Worm (Caenorhabditis elegans) whole organism, late embryonic: Measurements from ENCODE around the gene T24C2.3.

Experiments used
- C08G9.2 ChIP-seq: sonication (generic microtip); optimal IDR thresholded peaks from 2 replicates; lab custom pipeline; 2016; ENCODE audit warnings: mild to moderate bottlenecking, missing genetic modification characterization, moderate library complexity, missing compliant biosample characterization
- C38D4.7 ChIP-seq: fragments of 200-800 bp; sonication (Bioruptor generic); optimal IDR thresholded peaks from 2 replicates; lab custom pipeline; 2018; ENCODE audit warnings: mild to moderate bottlenecking, missing genetic modification characterization, moderate library complexity, missing compliant biosample characterization
- F13H6.1 ChIP-seq: sonication (generic microtip); optimal IDR thresholded peaks from 2 replicates; lab custom pipeline; 2016; ENCODE audit warnings: missing genetic modification characterization, missing compliant biosample characterization
- K09A11.1 ChIP-seq: sonication (generic microtip); optimal IDR thresholded peaks from 2 replicates; lab custom pipeline; 2017; ENCODE audit warnings: antibody characterized with exemption, mild to moderate bottlenecking, missing genetic modification characterization, missing compliant biosample characterization; ENCODE audit not compliant: insufficient read depth
- ahr-1 ChIP-seq: sonication (generic microtip); optimal IDR thresholded peaks from 2 replicates; lab custom pipeline; 2016; ENCODE audit warnings: missing genetic modification characterization, missing compliant biosample characterization
- ama-1 ChIP-seq: fragments of 150-350 bp; optimal IDR thresholded peaks from 2 replicates; lab custom pipeline; 2014
- ceh-14 ChIP-seq: sonication (generic microtip); optimal IDR thresholded peaks from 2 replicates; lab custom pipeline; 2016; ENCODE audit warnings: missing genotype, missing genetic modification characterization, missing compliant biosample characterization
- ceh-18 ChIP-seq: sonication (generic microtip); optimal IDR thresholded peaks from 2 replicates; lab custom pipeline; 2016; ENCODE audit warnings: missing genetic modification characterization, missing compliant biosample characterization
- ceh-19 ChIP-seq: fragments of 200-800 bp; sonication (Bioruptor generic); optimal IDR thresholded peaks from 2 replicates; lab custom pipeline; 2018; ENCODE audit warnings: mild to moderate bottlenecking, missing genetic modification characterization, missing compliant biosample characterization
- ceh-22 ChIP-seq: sonication (generic microtip); optimal IDR thresholded peaks from 2 replicates; lab custom pipeline; 2017; ENCODE audit warnings: missing biosample characterization, missing genetic modification characterization
- ceh-24 ChIP-seq: sonication (generic microtip); optimal IDR thresholded peaks from 2 replicates; lab custom pipeline; 2016; ENCODE audit warnings: mild to moderate bottlenecking, missing genetic modification characterization, missing compliant biosample characterization
- ceh-31 ChIP-seq: sonication (generic microtip); optimal IDR thresholded peaks from 2 replicates; lab custom pipeline; 2016; ENCODE audit warnings: missing genetic modification characterization, missing compliant biosample characterization
- ceh-34 ChIP-seq: sonication (generic microtip); optimal IDR thresholded peaks from 2 replicates; lab custom pipeline; 2016; ENCODE audit warnings: mild to moderate bottlenecking, missing genetic modification characterization, missing compliant biosample characterization
- ceh-45 ChIP-seq: fragments of 200-800 bp; sonication (Bioruptor generic); IDR thresholded peaks from 2 replicates; pipeline ENCODE4 v1.3.6; 2022; ENCODE audit warnings: missing genetic modification reagents, missing genetic modification characterization, missing compliant biosample characterization
- ceh-6 ChIP-seq: fragments of 200-800 bp; sonication (Bioruptor generic); optimal IDR thresholded peaks from 2 replicates; lab custom pipeline; 2018; ENCODE audit warnings: mild to moderate bottlenecking, missing genetic modification characterization, missing compliant biosample characterization
- che-1 ChIP-seq: sonication (generic microtip); optimal IDR thresholded peaks from 2 replicates; lab custom pipeline; 2016; ENCODE audit warnings: mild to moderate bottlenecking, missing genetic modification characterization, missing compliant biosample characterization
- dmd-4 ChIP-seq: sonication (generic microtip); optimal IDR thresholded peaks from 2 replicates; lab custom pipeline; 2016; ENCODE audit warnings: borderline replicate concordance, missing genetic modification characterization, missing compliant biosample characterization
- dve-1 ChIP-seq: sonication (generic microtip); optimal IDR thresholded peaks from 2 replicates; lab custom pipeline; 2017; ENCODE audit warnings: antibody characterized with exemption, mild to moderate bottlenecking, missing genetic modification characterization, missing compliant biosample characterization
- elt-2 ChIP-seq: sonication (generic microtip); optimal IDR thresholded peaks from 2 replicates; lab custom pipeline; 2016; ENCODE audit warnings: missing genetic modification reagents, missing genetic modification characterization, missing compliant biosample characterization
- ets-4 ChIP-seq: sonication (generic microtip); optimal IDR thresholded peaks from 2 replicates; lab custom pipeline; 2016; ENCODE audit warnings: missing genetic modification characterization, missing compliant biosample characterization
- hlh-13 ChIP-seq: fragments of 200-800 bp; sonication (Bioruptor generic); optimal IDR thresholded peaks from 2 replicates; lab custom pipeline; 2018; ENCODE audit warnings: mild to moderate bottlenecking, missing genetic modification characterization, missing compliant biosample characterization
- hlh-15 ChIP-seq: sonication (generic microtip); optimal IDR thresholded peaks from 2 replicates; lab custom pipeline; 2016; ENCODE audit warnings: missing genetic modification characterization, missing compliant biosample characterization
- hlh-30 ChIP-seq: sonication (generic microtip); optimal IDR thresholded peaks from 2 replicates; lab custom pipeline; 2017; ENCODE audit warnings: antibody characterized with exemption, missing genetic modification characterization, missing compliant biosample characterization; ENCODE audit not compliant: insufficient read depth
- hlh-6 ChIP-seq: sonication (generic microtip); optimal IDR thresholded peaks from 2 replicates; lab custom pipeline; 2016; ENCODE audit warnings: missing genotype, missing genetic modification characterization, missing compliant biosample characterization
- madf-2 ChIP-seq: sonication (generic microtip); optimal IDR thresholded peaks from 2 replicates; lab custom pipeline; 2017; ENCODE audit warnings: missing genetic modification characterization, missing compliant biosample characterization
- nfya-1 ChIP-seq: sonication (generic microtip); optimal IDR thresholded peaks from 2 replicates; lab custom pipeline; 2017; ENCODE audit warnings: missing genetic modification characterization, mild to moderate bottlenecking, missing compliant biosample characterization, antibody characterized with exemption, moderate library complexity
- nhr-11 ChIP-seq: fragments of 150-350 bp; optimal IDR thresholded peaks from 2 replicates; lab custom pipeline; 2014; ENCODE audit warnings: missing biosample characterization, missing genetic modification characterization
- nhr-232 ChIP-seq: sonication (generic microtip); optimal IDR thresholded peaks from 2 replicates; lab custom pipeline; 2016; ENCODE audit warnings: missing genetic modification characterization, missing compliant biosample characterization
- npax-4 ChIP-seq: sonication (generic microtip); optimal IDR thresholded peaks from 2 replicates; lab custom pipeline; 2016; ENCODE audit warnings: missing genetic modification characterization, missing compliant biosample characterization
- pag-3 ChIP-seq: sonication (generic microtip); optimal IDR thresholded peaks from 2 replicates; lab custom pipeline; 2016; ENCODE audit warnings: missing compliant biosample characterization, missing genetic modification characterization, borderline replicate concordance
- pha-2 ChIP-seq: sonication (generic microtip); optimal IDR thresholded peaks from 2 replicates; lab custom pipeline; 2017; ENCODE audit warnings: mild to moderate bottlenecking, missing genetic modification characterization, missing compliant biosample characterization
- pha-4 ChIP-seq: fragments of 150-350 bp; optimal IDR thresholded peaks from 2 replicates; lab custom pipeline; 2018; ENCODE audit warnings: missing biosample characterization, missing genetic modification reagents, missing genetic modification characterization
- pqm-1 ChIP-seq: sonication (generic microtip); optimal IDR thresholded peaks from 2 replicates; lab custom pipeline; 2016; ENCODE audit warnings: missing genetic modification characterization, missing compliant biosample characterization
- ref-2 ChIP-seq: sonication (generic microtip); optimal IDR thresholded peaks from 2 replicates; lab custom pipeline; 2016; ENCODE audit warnings: missing genetic modification characterization, missing compliant biosample characterization
- rnt-1 ChIP-seq: sonication (generic microtip); optimal IDR thresholded peaks from 2 replicates; lab custom pipeline; 2016; ENCODE audit warnings: missing genetic modification characterization, missing compliant biosample characterization
- sox-4 ChIP-seq: sonication (generic microtip); optimal IDR thresholded peaks from 2 replicates; lab custom pipeline; 2017; ENCODE audit warnings: mild to moderate bottlenecking, missing genetic modification characterization, inconsistent platforms, missing compliant biosample characterization
- tbx-2 ChIP-seq: sonication (generic microtip); optimal IDR thresholded peaks from 2 replicates; lab custom pipeline; 2016; ENCODE audit warnings: missing genetic modification characterization, missing compliant biosample characterization
- tbx-7 ChIP-seq: sonication (generic microtip); optimal IDR thresholded peaks from 2 replicates; lab custom pipeline; 2016; ENCODE audit warnings: missing genotype, missing genetic modification characterization, missing compliant biosample characterization
- unc-3 ChIP-seq, 2 experiments: fragments of 200-800 bp in 1 of 2; sonication (Bioruptor generic) in 1 of 2; sonication (generic microtip) in 1 of 2; conservative IDR thresholded peaks in 1 of 2; optimal IDR thresholded peaks in 1 of 2; 2 replicates each; pipeline versions ENCODE4 v1.3.6 to Lab custom; 2016 to 2022; ENCODE audit warnings: missing compliant biosample characterization in 2 of 2, missing genetic modification characterization in 2 of 2, missing genetic modification reagents in 1 of 2
- unc-42 ChIP-seq: sonication (generic microtip); optimal IDR thresholded peaks from 2 replicates; lab custom pipeline; 2016; ENCODE audit warnings: missing genotype, missing genetic modification characterization, missing compliant biosample characterization
- unc-55 ChIP-seq: sonication (generic microtip); optimal IDR thresholded peaks from 2 replicates; lab custom pipeline; 2017; ENCODE audit warnings: missing biosample characterization, missing genetic modification reagents, missing genetic modification characterization
- zip-5 ChIP-seq: sonication (generic microtip); optimal IDR thresholded peaks from 2 replicates; lab custom pipeline; 2016; ENCODE audit warnings: missing genetic modification characterization, missing compliant biosample characterization
- ztf-16 ChIP-seq: sonication (generic microtip); optimal IDR thresholded peaks from 2 replicates; lab custom pipeline; 2017; ENCODE audit warnings: missing genetic modification characterization, missing compliant biosample characterization

Gene T24C2.3

ce11 chrX:14560297-14560680, 17.0 kb downstream of the T24C2.3 start (continued):
- TF ChIP-seq F13H6.1 (peak; percentile 95), pha-4 (tag; lab: Kevin White, UChicago) (no peak), pha-2 (tag; lab: Kevin White, UChicago) (peak; percentile 62), ets-4 (peak; percentile 90)

- TF ChIP-seq ceh-34 (tag; lab: Kevin White, UChicago) (peak; percentile 25), ama-1 (lab: Kevin White, UChicago) (no peak), ceh-18 (peak; percentile 72), pag-3 (tag; lab: Kevin White, UChicago) (no peak), dmd-4 (tag; lab: Kevin White, UChicago) (no peak), C38D4.7 (GFP tag; lab: Kevin White, UChicago) (no peak), F13H6.1 (no peak), ceh-24 (tag; lab: Kevin White, UChicago) (no peak), unc-3 (GFP tag; conservative IDR thresholded peaks at IDR 0.05; lab: Robert Waterston, UW) (no peak), unc-3 (tag; optimal IDR thresholded peaks at IDR 0.05; lab: Kevin White, UChicago) (no peak), hlh-15 (tag; lab: Kevin White, UChicago) (no peak), unc-55 (GFP tag; lab: Kevin White, UChicago) (peak; percentile 1), hlh-6 (tag; lab: Kevin White, UChicago) (peak; percentile 4), ceh-31 (tag; lab: Kevin White, UChicago) (peak; percentile 11), tbx-2 (peak; percentile 67), rnt-1 (tag; lab: Kevin White, UChicago) (peak; percentile 2), zip-5 (tag; lab: Kevin White, UChicago) (no peak), ceh-45 (no peak), ceh-6 (no peak), K09A11.1 (no peak), madf-2 (tag; lab: Kevin White, UChicago) (no peak), nhr-11 (no peak), ets-4 (no peak), unc-42 (tag; lab: Kevin White, UChicago) (peak; percentile 81), tbx-7 (no peak), hlh-13 (GFP tag; lab: Kevin White, UChicago) (no peak), ref-2 (tag; lab: Kevin White, UChicago) (no peak), npax-4 (tag; lab: Kevin White, UChicago) (no peak), C08G9.2 (tag; lab: Kevin White, UChicago) (no peak), pqm-1 (no peak), dve-1 (no peak), nfya-1 (peak; percentile 49), che-1 (tag; lab: Kevin White, UChicago) (no peak)
Measured at ce11 chrX:14561416-14561973, 18.2 kb downstream of the T24C2.3 start.

ce11 chrX:14562286-14563086, 19.2 kb downstream of the T24C2.3 start:
- no peak for TF ChIP-seq ahr-1 (tag; lab: Kevin White, UChicago)
- no peak for TF ChIP-seq pha-2 (tag; lab: Kevin White, UChicago)
- TF ChIP-seq elt-2 (tag; lab: Kevin White, UChicago), result no peak
- TF ChIP-seq sox-4, result no peak
- TF ChIP-seq ceh-19, result no peak
- no peak for TF ChIP-seq ceh-31 (tag; lab: Kevin White, UChicago)
- no peak for TF ChIP-seq ceh-14 (tag; lab: Kevin White, UChicago)
- no peak for TF ChIP-seq pha-4 (tag; lab: Kevin White, UChicago)
- no peak for TF ChIP-seq hlh-30 (tag; lab: Kevin White, UChicago)
- TF ChIP-seq nhr-232 (tag; lab: Kevin White, UChicago), result no peak
- no peak for TF ChIP-seq ztf-16 (tag; lab: Kevin White, UChicago)
- TF ChIP-seq ceh-22, result no peak
- no peak for TF ChIP-seq hlh-15 (tag; lab: Kevin White, UChicago)
